Worm (Caenorhabditis elegans): Measurements from ENCODE around the gene pkc-1.

pkc-1 gene

DNA sequence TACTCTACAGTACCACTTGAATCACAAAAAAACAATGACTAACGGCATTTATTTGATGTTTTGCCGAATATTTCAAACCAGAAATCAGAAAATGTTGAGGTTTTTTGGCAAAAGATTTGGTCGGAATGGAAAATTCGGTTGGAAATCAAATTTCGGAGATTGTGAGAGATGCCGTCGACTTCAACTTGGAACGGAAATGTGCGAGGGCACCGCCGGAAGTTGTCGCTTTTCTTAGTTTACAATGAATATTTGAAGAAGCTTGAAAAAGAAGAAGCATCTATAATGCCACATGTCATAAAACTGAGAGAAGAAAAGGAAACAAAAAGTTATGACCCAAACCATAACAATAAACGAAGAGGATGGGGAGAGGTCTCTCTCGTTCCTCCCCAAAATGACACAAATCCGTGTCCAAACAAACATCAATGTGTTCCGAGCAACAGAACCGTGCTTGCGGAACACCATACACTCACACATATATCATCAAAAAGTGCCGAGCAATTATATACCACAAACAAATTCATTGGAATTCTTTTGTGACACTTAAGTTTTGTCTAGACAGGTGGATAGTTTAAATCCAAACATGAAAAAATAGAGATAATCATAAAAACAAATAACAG lies 41.3 kb downstream of the pkc-1 start:
- TF ChIP-seq egl-27 (tag; optimal IDR thresholded peaks at IDR 0.05) (no peak), skn-1 (tag; optimal IDR thresholded peaks at IDR 0.05) (no peak), ztf-11 (tag; optimal IDR thresholded peaks at IDR 0.05) (no peak), ztf-4 (tag; optimal IDR thresholded peaks at IDR 0.05) (no peak), sem-4 (tag; optimal IDR thresholded peaks at IDR 0.05) (peak; percentile 31), ama-1 (optimal IDR thresholded peaks at IDR 0.05) (no peak), crh-2 (tag; optimal IDR thresholded peaks at IDR 0.05) (peak; percentile 6), lsy-2 (tag; optimal IDR thresholded peaks at IDR 0.05) (no peak), blmp-1 (tag; optimal IDR thresholded peaks at IDR 0.05; ENCODE audit: insufficient read depth) (no peak), ceh-16 (tag; optimal IDR thresholded peaks at IDR 0.05) (no peak), nhr-11 (tag; optimal IDR thresholded peaks at IDR 0.05) (no peak), unc-55 (GFP tag; optimal IDR thresholded peaks at IDR 0.05) (no peak), dmd-4 (tag; optimal IDR thresholded peaks at IDR 0.05) (no peak), sma-9 (GFP tag; optimal IDR thresholded peaks at IDR 0.05) (peak; percentile 14), sma-9 (tag; optimal IDR thresholded peaks at IDR 0.05) (no peak), nhr-21 (tag; optimal IDR thresholded peaks at IDR 0.05) (no peak), lin-13 (GFP tag; optimal IDR thresholded peaks at IDR 0.05) (no peak), mdl-1 (tag; optimal IDR thresholded peaks at IDR 0.05) (no peak), lin-39 (tag; optimal IDR thresholded peaks at IDR 0.05) (no peak), sma-3 (GFP tag; optimal IDR thresholded peaks at IDR 0.05) (no peak)

DNA sequence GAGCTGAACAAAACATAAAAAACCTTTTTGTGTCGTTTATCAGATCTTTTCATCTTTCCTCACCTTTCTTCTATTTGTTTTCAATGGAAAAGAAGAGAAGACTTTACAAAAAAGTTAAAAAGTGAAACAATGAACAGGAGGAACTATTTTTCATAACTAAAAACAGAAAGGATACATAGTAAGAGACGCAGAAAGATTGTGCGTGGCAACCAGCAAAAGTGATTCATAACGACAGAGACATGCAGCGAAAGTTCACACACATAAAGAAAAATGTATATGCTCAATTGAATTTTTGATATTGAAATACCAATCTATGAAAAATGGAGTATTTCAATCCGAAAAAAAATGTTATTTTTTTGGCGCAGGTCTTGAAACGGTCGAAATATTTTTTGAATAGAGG lies 42.1 kb downstream of the pkc-1 start:
- TF ChIP-seq blmp-1 (tag; optimal IDR thresholded peaks at IDR 0.05; ENCODE audit: insufficient read depth) (peak; percentile 34), Y55F3AM.14 (GFP tag; optimal IDR thresholded peaks at IDR 0.05) (no peak), ama-1 (optimal IDR thresholded peaks at IDR 0.05) (no peak), elt-3 (tag; optimal IDR thresholded peaks at IDR 0.05) (no peak), sma-3 (GFP tag; optimal IDR thresholded peaks at IDR 0.05) (no peak), ztf-11 (tag; optimal IDR thresholded peaks at IDR 0.05) (no peak), mbf-1 (tag; optimal IDR thresholded peaks at IDR 0.05) (no peak), fos-1 (tag; optimal IDR thresholded peaks at IDR 0.05) (peak; percentile 31), crh-2 (tag; optimal IDR thresholded peaks at IDR 0.05) (peak; percentile 7)

DNA sequence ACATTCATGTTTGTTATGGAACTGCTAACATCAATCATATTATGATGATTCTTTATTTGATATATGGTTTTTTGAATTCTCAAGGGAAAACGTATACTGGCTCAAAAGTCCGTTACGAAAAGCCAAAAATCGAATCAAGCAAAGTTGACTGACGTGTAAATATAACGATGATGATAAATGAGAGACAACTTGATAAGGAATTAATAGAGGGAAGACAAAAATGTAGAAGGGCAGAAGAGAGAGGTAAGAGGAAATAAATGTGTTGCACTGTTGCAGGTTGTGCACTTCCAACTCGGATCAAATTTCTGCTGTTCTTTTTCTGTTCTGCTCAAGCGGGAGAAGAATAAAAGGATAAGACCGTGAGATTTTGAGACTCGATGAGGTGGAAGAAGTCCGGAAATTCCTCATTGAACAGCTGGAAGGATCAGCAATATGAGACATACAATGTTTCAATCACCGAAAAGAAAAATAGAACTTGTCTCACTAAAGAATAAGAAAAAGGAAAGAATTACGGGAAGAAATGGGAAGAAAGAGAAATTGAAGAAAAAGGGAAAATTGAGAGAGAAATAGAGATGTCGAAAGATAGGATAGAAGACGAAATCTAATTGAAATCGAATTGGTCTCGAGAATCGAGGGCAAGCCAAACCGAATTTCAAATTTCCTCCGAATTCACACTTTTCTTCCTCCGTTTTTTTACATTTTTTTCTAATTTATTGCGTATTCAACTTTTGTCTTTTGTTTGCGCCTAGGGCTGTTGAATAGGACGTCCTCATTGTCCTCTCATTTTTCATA lies 45.7 kb downstream of the pkc-1 start:
- TF ChIP-seq aly-2 (tag; optimal IDR thresholded peaks at IDR 0.05) (no peak), peb-1 (tag; optimal IDR thresholded peaks at IDR 0.05) (no peak), nhr-77 (tag; optimal IDR thresholded peaks at IDR 0.05) (no peak), sma-9 (GFP tag; optimal IDR thresholded peaks at IDR 0.05) (peak; percentile 25), sma-9 (tag; optimal IDR thresholded peaks at IDR 0.05) (no peak), skn-1 (tag; optimal IDR thresholded peaks at IDR 0.05) (no peak), nhr-129 (tag; optimal IDR thresholded peaks at IDR 0.05) (no peak), ZK546.5 (tag; optimal IDR thresholded peaks at IDR 0.05) (no peak), C34F6.9 (tag; optimal IDR thresholded peaks at IDR 0.05) (peak; percentile 27), nhr-10 (tag; optimal IDR thresholded peaks at IDR 0.05) (no peak), blmp-1 (tag; optimal IDR thresholded peaks at IDR 0.05; ENCODE audit: insufficient read depth) (peak; percentile 78), egl-27 (tag; optimal IDR thresholded peaks at IDR 0.05) (no peak), ztf-1 (GFP tag; conservative IDR thresholded peaks at IDR 0.05) (no peak), alr-1 (tag; optimal IDR thresholded peaks at IDR 0.05) (no peak), mdl-1 (tag; optimal IDR thresholded peaks at IDR 0.05) (no peak), nhr-11 (tag; optimal IDR thresholded peaks at IDR 0.05) (no peak), mbf-1 (tag; optimal IDR thresholded peaks at IDR 0.05) (no peak), unc-62 (GFP tag; optimal IDR thresholded peaks at IDR 0.05) (no peak), gmeb-1 (tag; optimal IDR thresholded peaks at IDR 0.05) (no peak), zag-1 (tag; optimal IDR thresholded peaks at IDR 0.05) (peak; percentile 30), nhr-25 (tag; optimal IDR thresholded peaks at IDR 0.05) (no peak), nhr-21 (tag; optimal IDR thresholded peaks at IDR 0.05) (no peak), sma-3 (GFP tag; optimal IDR thresholded peaks at IDR 0.05) (no peak), Y55F3AM.14 (GFP tag; optimal IDR thresholded peaks at IDR 0.05) (no peak), crh-2 (tag; optimal IDR thresholded peaks at IDR 0.05) (peak; percentile 12), lin-11 (tag; optimal IDR thresholded peaks at IDR 0.05) (no peak), dmd-4 (tag; optimal IDR thresholded peaks at IDR 0.05) (no peak), lsy-2 (tag; optimal IDR thresholded peaks at IDR 0.05) (no peak), fos-1 (tag; optimal IDR thresholded peaks at IDR 0.05) (peak; percentile 83), ceh-16 (tag; optimal IDR thresholded peaks at IDR 0.05) (no peak), ama-1 (optimal IDR thresholded peaks at IDR 0.05) (no peak), mab-5 (tag; optimal IDR thresholded peaks at IDR 0.05) (no peak), unc-39 (tag; optimal IDR thresholded peaks at IDR 0.05) (no peak), lin-13 (GFP tag; optimal IDR thresholded peaks at IDR 0.05) (no peak), sem-4 (tag; optimal IDR thresholded peaks at IDR 0.05) (peak; percentile 68), ztf-4 (tag; optimal IDR thresholded peaks at IDR 0.05) (no peak), nhr-12 (tag; optimal IDR thresholded peaks at IDR 0.05) (no peak), nhr-6 (tag; optimal IDR thresholded peaks at IDR 0.05) (no peak), ceh-82 (tag; optimal IDR thresholded peaks at IDR 0.05) (no peak), nhr-237 (tag; optimal IDR thresholded peaks at IDR 0.05) (no peak), snpc-4 (tag; optimal IDR thresholded peaks at IDR 0.05) (no peak)

Data from whole organism, L2 larva.